Worm (Caenorhabditis elegans): Measurements from ENCODE around the gene M05D6.2.

M05D6.2 gene

ce11 chrII:8440792-8441191, 27.1 kb upstream of the M05D6.2 start (continued):
- TF ChIP-seq egl-27 (tag; optimal IDR thresholded peaks at IDR 0.05) (no peak), elt-1 (tag; optimal IDR thresholded peaks at IDR 0.05) (peak; percentile 62), pha-4 (tag; optimal IDR thresholded peaks at IDR 0.05) (no peak), fkh-2 (tag; optimal IDR thresholded peaks at IDR 0.05) (no peak), nhr-12 (tag; optimal IDR thresholded peaks at IDR 0.05) (no peak), tbx-2 (tag; optimal IDR thresholded peaks at IDR 0.05) (no peak), nhr-67 (tag; optimal IDR thresholded peaks at IDR 0.05) (no peak), eor-1 (tag; optimal IDR thresholded peaks at IDR 0.05) (no peak), nhr-11 (tag; optimal IDR thresholded peaks at IDR 0.05) (no peak), fkh-10 (GFP tag; optimal IDR thresholded peaks at IDR 0.05) (no peak), ceh-16 (tag; optimal IDR thresholded peaks at IDR 0.05) (no peak), jun-1 (tag; optimal IDR thresholded peaks at IDR 0.05) (no peak), lsy-12 (tag; optimal IDR thresholded peaks at IDR 0.05) (no peak), mdl-1 (tag; optimal IDR thresholded peaks at IDR 0.05) (peak; percentile 37), zag-1 (tag; optimal IDR thresholded peaks at IDR 0.05) (no peak)

DNA sequence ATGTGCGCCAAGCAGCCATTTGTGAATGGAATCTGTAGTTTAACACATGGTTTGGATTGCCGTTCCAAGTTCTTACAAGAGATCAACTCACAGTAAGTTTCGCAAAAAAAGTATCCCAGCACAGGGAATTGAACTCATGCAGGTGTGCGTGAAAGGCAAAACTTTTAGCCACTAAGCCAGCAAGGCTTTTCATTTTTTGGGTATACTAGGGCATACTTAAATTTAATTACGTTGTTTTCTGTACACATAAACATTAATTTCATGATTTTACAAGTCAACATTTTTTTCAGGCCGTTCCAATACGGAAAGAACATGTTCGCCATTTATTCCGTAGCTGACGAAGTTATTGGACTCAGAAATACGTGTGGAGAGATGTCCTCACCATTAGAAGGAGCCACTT, 26.4 kb upstream of the M05D6.2 start:
- TF ChIP-seq tbx-2 (tag; optimal IDR thresholded peaks at IDR 0.05) = peak; percentile 18
- TF ChIP-seq nhr-43 (tag; optimal IDR thresholded peaks at IDR 0.05; ENCODE audit: poor library complexity, severe bottlenecking) = peak; percentile 33
- no peak for TF ChIP-seq snpc-4 (tag; optimal IDR thresholded peaks at IDR 0.05)
- peak; percentile 6 for TF ChIP-seq nhr-23 (tag; optimal IDR thresholded peaks at IDR 0.05)

- TF ChIP-seq mdl-1 (tag; optimal IDR thresholded peaks at IDR 0.05) (no peak), R02D3.7 (tag; optimal IDR thresholded peaks at IDR 0.05) (peak; percentile 7), nhr-77 (tag; optimal IDR thresholded peaks at IDR 0.05) (no peak), egl-27 (tag; optimal IDR thresholded peaks at IDR 0.05) (no peak), nhr-12 (tag; optimal IDR thresholded peaks at IDR 0.05) (no peak), nhr-43 (tag; optimal IDR thresholded peaks at IDR 0.05; ENCODE audit: poor library complexity, severe bottlenecking) (peak; percentile 78), lin-15B (tag; optimal IDR thresholded peaks at IDR 0.05) (peak; percentile 17), nhr-11 (tag; optimal IDR thresholded peaks at IDR 0.05) (no peak), nhr-25 (tag; optimal IDR thresholded peaks at IDR 0.05) (peak; percentile 27), unc-39 (tag; optimal IDR thresholded peaks at IDR 0.05) (no peak), tbx-2 (tag; optimal IDR thresholded peaks at IDR 0.05) (no peak), elt-2 (tag; optimal IDR thresholded peaks at IDR 0.05) (peak; percentile 19), nfya-1 (tag; optimal IDR thresholded peaks at IDR 0.05; ENCODE audit: insufficient read depth) (peak; percentile 66), nhr-28 (tag; optimal IDR thresholded peaks at IDR 0.05) (no peak), pqm-1 (tag; optimal IDR thresholded peaks at IDR 0.05) (no peak), egl-5 (tag; optimal IDR thresholded peaks at IDR 0.05) (no peak), ZK546.5 (tag; optimal IDR thresholded peaks at IDR 0.05) (no peak), hmg-11 (tag; optimal IDR thresholded peaks at IDR 0.05) (peak; percentile 78), sea-2 (GFP tag; optimal IDR thresholded peaks at IDR 0.05) (no peak), fos-1 (tag; optimal IDR thresholded peaks at IDR 0.05) (no peak), lin-39 (tag; optimal IDR thresholded peaks at IDR 0.05) (peak; percentile 52), snpc-4 (tag; optimal IDR thresholded peaks at IDR 0.05) (peak; percentile 73), nhr-23 (tag; optimal IDR thresholded peaks at IDR 0.05) (peak; percentile 53), nhr-67 (tag; optimal IDR thresholded peaks at IDR 0.05) (no peak), aly-2 (tag; optimal IDR thresholded peaks at IDR 0.05) (no peak), elt-1 (tag; optimal IDR thresholded peaks at IDR 0.05) (no peak), ztf-11 (tag; optimal IDR thresholded peaks at IDR 0.05) (no peak)
These were observed 25.7 kb upstream of the M05D6.2 start for ce11 chrII:8442176-8442575.

- no peak for TF ChIP-seq ZK546.5 (tag; optimal IDR thresholded peaks at IDR 0.05)
These were observed 25.1 kb upstream of the M05D6.2 start, which contains the start of gene eif-3.G for ce11 chrII:8442717-8443223. Gene eif-3.G, plus strand, starts transcription at chrII:8442767.

ce11 chrII:8444007-8444406, 23.9 kb upstream of the M05D6.2 start, which contains the start of gene evl-20:
Gene evl-20, plus strand, starts transcription at chrII:8444307.
- TF ChIP-seq nhr-76 (tag; optimal IDR thresholded peaks at IDR 0.05) = no peak
- TF ChIP-seq pqm-1 (tag; optimal IDR thresholded peaks at IDR 0.05) = no peak
- TF ChIP-seq ceh-9 (tag; optimal IDR thresholded peaks at IDR 0.05) = no peak
- no peak for TF ChIP-seq ztf-11 (tag; optimal IDR thresholded peaks at IDR 0.05)
- no peak for TF ChIP-seq elt-2 (tag; optimal IDR thresholded peaks at IDR 0.05)
- no peak for TF ChIP-seq ceh-28 (tag; optimal IDR thresholded peaks at IDR 0.05)
